Worm (Caenorhabditis elegans) whole organism, midembryonic: ENCODE measurements around the gene T23B7.2.

Experiments
- T22C8.4 ChIP-seq: fragments of 200-800 bp; sonication (Bioruptor generic); IDR thresholded peaks from 2 replicates; pipeline ENCODE4 v1.3.6; 2022; ENCODE audit warnings: missing genetic modification characterization, missing compliant biosample characterization
- cog-1 ChIP-seq: sonication (generic microtip); optimal IDR thresholded peaks from 2 replicates; lab custom pipeline; 2016; ENCODE audit warnings: missing genetic modification characterization, missing compliant biosample characterization
- flt-1 ChIP-seq: fragments of 200-800 bp; sonication (Bioruptor generic); IDR thresholded peaks from 2 replicates; pipeline ENCODE4 v1.3.6; 2022; ENCODE audit warnings: missing genetic modification characterization, missing compliant biosample characterization
- klf-2 ChIP-seq: fragments of 200-800 bp; sonication (Bioruptor generic); conservative IDR thresholded peaks from 2 replicates; pipeline ENCODE4 v1.3.6; 2022; ENCODE audit warnings: missing genetic modification reagents, missing genetic modification characterization, missing compliant biosample characterization
- med-1 ChIP-seq: sonication (generic microtip); optimal IDR thresholded peaks from 2 replicates; lab custom pipeline; 2017; ENCODE audit warnings: missing genetic modification characterization, mild to moderate bottlenecking, missing compliant biosample characterization, antibody characterized with exemption, missing genetic modification reagents; ENCODE audit not compliant: insufficient read depth
- ref-1 ChIP-seq: fragments of 200-800 bp; sonication (Bioruptor generic); conservative IDR thresholded peaks from 2 replicates; pipeline ENCODE4 v1.3.6; 2022; ENCODE audit warnings: missing genetic modification reagents, missing genetic modification characterization, missing compliant biosample characterization
- tab-1 ChIP-seq: fragments of 200-800 bp; sonication (Bioruptor generic); IDR thresholded peaks from 2 replicates; pipeline ENCODE4 v1.3.6; 2022; ENCODE audit warnings: missing genetic modification characterization, missing compliant biosample characterization
- ztf-23 ChIP-seq: fragments of 200-800 bp; sonication (Bioruptor generic); IDR thresholded peaks from 2 replicates; pipeline ENCODE4 v1.3.6; 2022; ENCODE audit warnings: missing genetic modification reagents, missing genetic modification characterization, missing compliant biosample characterization
- ztf-29 ChIP-seq: fragments of 200-800 bp; sonication (Bioruptor generic); IDR thresholded peaks from 2 replicates; pipeline ENCODE4 v1.3.6; 2022; ENCODE audit warnings: missing genetic modification reagents, missing genetic modification characterization, missing compliant biosample characterization

DNA sequence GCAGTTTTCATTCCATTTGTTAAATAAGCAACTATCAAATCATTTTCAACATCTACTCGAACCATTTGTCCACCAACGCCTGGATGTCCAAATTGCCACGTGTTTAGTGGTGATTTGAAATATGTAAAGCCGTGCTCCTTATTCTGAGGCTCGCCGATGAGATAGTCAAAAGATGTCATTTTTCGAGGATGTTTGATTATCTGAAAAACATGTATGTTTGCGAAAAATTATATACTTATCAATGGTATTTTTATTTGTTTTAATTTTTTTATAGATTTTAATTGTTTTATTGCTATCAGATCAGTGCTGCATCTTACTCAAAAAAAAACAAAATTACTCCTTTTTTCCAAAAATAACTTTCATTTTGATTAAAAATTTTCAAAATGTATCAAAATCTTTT lies 23.3 kb downstream of the T23B7.2 start:
- TF ChIP-seq ztf-29 (GFP tag; lab: Robert Waterston, UW) (no peak), tab-1 (GFP tag; lab: Robert Waterston, UW) (no peak), flt-1 (GFP tag; lab: Robert Waterston, UW) (no peak), cog-1 (tag; lab: Kevin White, UChicago) (no peak), ztf-23 (no peak), klf-2 (GFP tag; lab: Robert Waterston, UW) (no peak), T22C8.4 (GFP tag; lab: Robert Waterston, UW) (no peak), med-1 (GFP tag; lab: Kevin White, UChicago) (no peak), ref-1 (no peak)
